Worm (Caenorhabditis elegans): ENCODE results near the gene D1044.1.

D1044.1 gene

DNA sequence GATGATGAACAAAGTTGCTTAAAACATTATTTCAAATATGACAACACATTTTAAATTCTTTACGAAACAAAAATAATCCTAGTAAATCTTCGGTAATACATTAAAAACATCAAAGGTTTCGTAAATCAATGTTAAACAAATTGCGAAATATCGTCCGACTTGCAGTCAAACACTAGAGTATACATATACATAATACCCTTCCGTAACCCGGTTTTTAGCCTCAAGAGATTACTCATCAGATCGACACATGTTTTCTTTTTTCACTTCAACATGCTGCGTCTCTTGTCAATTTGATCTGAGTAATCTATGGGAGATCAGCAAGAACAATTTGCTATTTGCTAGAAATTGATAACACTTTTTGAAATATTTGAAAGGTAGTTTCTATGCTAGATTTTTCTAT, 2.2 kb downstream of the D1044.1 start:
- TF ChIP-seq athp-1 (tag; optimal IDR thresholded peaks at IDR 0.05): no peak
- TF ChIP-seq cebp-1 (GFP tag; IDR thresholded peaks at IDR 0.05): peak; percentile 61; the same call in 1 of the 2 replicates
- peak; percentile 92 for TF ChIP-seq cebp-1 (tag; optimal IDR thresholded peaks at IDR 0.05)

DNA sequence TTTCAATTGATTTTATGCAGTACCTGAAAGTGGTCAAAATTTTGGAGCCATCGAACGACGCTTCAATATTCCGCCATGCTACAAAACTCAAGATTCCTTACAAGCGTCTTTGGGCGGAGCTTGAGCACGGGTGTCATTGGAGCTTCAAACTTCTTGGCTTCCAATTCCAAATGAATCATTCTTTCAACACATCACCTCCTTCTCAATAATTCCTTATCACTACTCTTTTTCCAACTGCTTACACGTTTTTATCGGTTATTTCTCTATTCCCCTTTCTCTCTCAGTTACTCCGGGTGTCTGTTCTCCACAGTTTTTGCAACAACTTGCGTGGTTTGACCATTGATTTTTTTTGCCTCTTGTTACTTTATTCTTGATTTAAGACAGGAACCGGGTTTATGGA, 2.6 kb downstream of the D1044.1 start, which contains the start of gene F09F7.5:
Gene F09F7.5 (plus strand): TSS at position 258 of the 400 bp plus-strand sequence.
- TF ChIP-seq cebp-2 (GFP tag; IDR thresholded peaks at IDR 0.05) (no peak), nhr-80 (tag; optimal IDR thresholded peaks at IDR 0.05) (peak; percentile 80), lsy-27 (tag; optimal IDR thresholded peaks at IDR 0.05; ENCODE audit: borderline replicate concordance, insufficient read depth) (no peak), hlh-26 (GFP tag; conservative IDR thresholded peaks at IDR 0.05) (no peak), atf-7 (tag; optimal IDR thresholded peaks at IDR 0.05) (no peak)

DNA sequence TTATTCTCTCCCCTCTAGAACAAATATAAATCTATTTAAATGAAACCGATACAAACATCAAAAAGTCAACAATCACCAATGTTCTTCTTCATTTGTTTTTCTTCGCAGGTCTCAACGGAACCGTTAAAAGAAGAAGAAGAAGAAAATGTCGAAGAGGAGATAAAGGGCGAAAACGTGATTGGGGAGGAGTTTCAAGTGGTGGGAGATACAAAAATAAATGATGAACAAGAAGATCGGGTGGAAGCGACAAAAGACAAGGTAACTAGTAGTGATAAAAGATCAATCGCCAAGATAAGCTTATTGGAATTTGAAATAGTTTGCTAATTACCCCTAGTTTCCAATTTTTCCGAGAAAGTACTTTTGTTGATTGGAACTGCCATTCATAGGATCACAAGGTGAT, 6.1 kb downstream of the D1044.1 start:
- no peak for TF ChIP-seq let-526 (GFP tag; IDR thresholded peaks at IDR 0.05)
- no peak for TF ChIP-seq ceh-100 (GFP tag; IDR thresholded peaks at IDR 0.05)
- no peak for TF ChIP-seq B0035.1 (tag; optimal IDR thresholded peaks at IDR 0.05)
- no peak for TF ChIP-seq lin-54 (GFP tag; optimal IDR thresholded peaks at IDR 0.05)
- no peak for TF ChIP-seq Y67H2A.10 (GFP tag; conservative IDR thresholded peaks at IDR 0.05)
- no peak for TF ChIP-seq tbx-9 (tag; optimal IDR thresholded peaks at IDR 0.05; ENCODE audit: borderline replicate concordance)
- no peak for TF ChIP-seq ceh-40 (GFP tag; IDR thresholded peaks at IDR 0.05)
- TF ChIP-seq him-1 (tag; optimal IDR thresholded peaks at IDR 0.05): no peak
- TF ChIP-seq nfya-1 (tag; optimal IDR thresholded peaks at IDR 0.05; ENCODE audit: borderline replicate concordance, insufficient read depth): no peak
- TF ChIP-seq F52B5.7 (tag; optimal IDR thresholded peaks at IDR 0.05): no peak
- no peak for TF ChIP-seq athp-1 (tag; optimal IDR thresholded peaks at IDR 0.05)
- no peak for TF ChIP-seq attf-5 (GFP tag; optimal IDR thresholded peaks at IDR 0.05)
- TF ChIP-seq ztf-26 (tag; optimal IDR thresholded peaks at IDR 0.05): no peak
- TF ChIP-seq hmg-1.2 (GFP tag; IDR thresholded peaks at IDR 0.05): no peak

DNA sequence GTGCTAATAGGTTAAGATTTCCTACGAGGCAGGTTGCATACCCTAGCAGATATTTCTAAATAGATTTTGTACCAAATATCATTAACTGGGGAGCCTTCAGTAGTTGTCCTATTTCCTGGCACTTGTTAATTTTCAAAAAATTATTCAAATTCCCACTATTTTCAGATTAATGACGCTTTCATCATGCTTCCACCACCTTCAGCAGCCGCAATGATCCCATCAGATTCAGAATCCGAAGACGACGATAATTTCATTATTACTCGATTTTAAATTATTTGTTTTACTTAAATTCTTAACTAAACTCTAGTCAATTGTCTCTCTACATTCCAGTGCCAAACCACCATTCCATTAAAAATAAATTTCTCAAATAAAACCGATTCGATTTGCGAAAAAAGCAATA, 6.7 kb downstream of the D1044.1 start:
- TF ChIP-seq ekl-4 (GFP tag; IDR thresholded peaks at IDR 0.05) (peak; percentile 54; the same call in 1 of the 2 replicates), ccch-3 (GFP tag; optimal IDR thresholded peaks at IDR 0.05) (no peak), madf-6 (GFP tag; IDR thresholded peaks at IDR 0.05) (no peak), zim-3 (tag; optimal IDR thresholded peaks at IDR 0.05) (peak; percentile 5), B0019.2 (GFP tag; conservative IDR thresholded peaks at IDR 0.05) (no peak), die-1 (tag; optimal IDR thresholded peaks at IDR 0.05) (no peak), lin-40 (tag; optimal IDR thresholded peaks at IDR 0.05) (peak; percentile 29), mxl-1 (tag; optimal IDR thresholded peaks at IDR 0.05) (no peak), Y56A3A.18 (GFP tag; IDR thresholded peaks at IDR 0.05) (0 out of 2 replicates have a peak, but pooled peaks have one; percentile 33), aptf-2 (GFP tag; conservative IDR thresholded peaks at IDR 0.05) (0 out of 2 replicates have a peak, but pooled peaks have one; percentile 4), xnd-1 (tag; optimal IDR thresholded peaks at IDR 0.05) (no peak), nhr-80 (tag; optimal IDR thresholded peaks at IDR 0.05) (no peak), attf-5 (GFP tag; optimal IDR thresholded peaks at IDR 0.05) (peak; percentile 8), hrde-1 (tag; optimal IDR thresholded peaks at IDR 0.05; ENCODE audit: borderline replicate concordance) (no peak), nfya-2 (GFP tag; IDR thresholded peaks at IDR 0.05) (no peak), tlf-1 (GFP tag; optimal IDR thresholded peaks at IDR 0.05) (peak; percentile 64), lir-1 (GFP tag; conservative IDR thresholded peaks at IDR 0.05) (0 out of 2 replicates have a peak, but pooled peaks have one; percentile 28), let-607 (tag; optimal IDR thresholded peaks at IDR 0.05) (no peak), hsf-1 (GFP tag; IDR thresholded peaks at IDR 0.05) (no peak), ZK185.1 (tag; optimal IDR thresholded peaks at IDR 0.05; ENCODE audit: poor library complexity, severe bottlenecking) (peak; percentile 47), rcor-1 (GFP tag; IDR thresholded peaks at IDR 0.05) (no peak), Y79H2A.3 (GFP tag; conservative IDR thresholded peaks at IDR 0.05) (peak; percentile 42; the same call in 1 of the 2 replicates), efl-1 (GFP tag; optimal IDR thresholded peaks at IDR 0.05) (no peak), atf-7 (tag; optimal IDR thresholded peaks at IDR 0.05) (no peak), egl-18 (GFP tag; IDR thresholded peaks at IDR 0.05) (no peak), mcd-1 (GFP tag; IDR thresholded peaks at IDR 0.05) (no peak), B0035.1 (tag; optimal IDR thresholded peaks at IDR 0.05) (peak; percentile 9)

All from whole organism, young adult.